Worm (Caenorhabditis elegans): Measurements from ENCODE around the gene T08D2.5.
"Not testable (repeated sequence)": the region's sequence is repeated elsewhere in the genome, so short reads cannot be mapped to it uniquely, and the experiment has no call there.

- TF ChIP-seq unc-120 (tag; optimal IDR thresholded peaks at IDR 0.05; ENCODE audit: poor library complexity, severe bottlenecking); mep-1 (tag; optimal IDR thresholded peaks at IDR 0.05); sptf-1 (tag; optimal IDR thresholded peaks at IDR 0.05); lin-13 (tag; optimal IDR thresholded peaks at IDR 0.05); nhr-237 (tag; optimal IDR thresholded peaks at IDR 0.05); nhr-28 (tag; optimal IDR thresholded peaks at IDR 0.05); pha-4 (tag; optimal IDR thresholded peaks at IDR 0.05); tbx-8 (GFP tag; optimal IDR thresholded peaks at IDR 0.05): not testable (repeated sequence)
Observed at ce11 chrX:209695-210094, 32.5 kb downstream of the T08D2.5 start, which contains the start of gene Y73B3B.3.
